Worm (Caenorhabditis elegans) whole organism, L3 larva: ENCODE measurements around the gene rips-1.

Experiments
- R02D3.7 ChIP-seq: fragments of 150-350 bp; optimal IDR thresholded peaks from 2 replicates; lab custom pipeline; 2014; ENCODE audit warnings: missing biosample characterization, missing genetic modification characterization
- ZK546.5 ChIP-seq: sonication (generic microtip); optimal IDR thresholded peaks from 2 replicates; lab custom pipeline; 2017; ENCODE audit warnings: missing biosample characterization, missing genetic modification characterization
- aly-2 ChIP-seq: fragments of 150-350 bp; optimal IDR thresholded peaks from 2 replicates; lab custom pipeline; 2014; ENCODE audit warnings: missing biosample characterization, missing genetic modification characterization
- ceh-16 ChIP-seq: sonication (generic microtip); optimal IDR thresholded peaks from 2 replicates; lab custom pipeline; 2017; ENCODE audit warnings: missing biosample characterization, missing genetic modification characterization
- ceh-28 ChIP-seq: fragments of 150-350 bp; optimal IDR thresholded peaks from 2 replicates; lab custom pipeline; 2014; ENCODE audit warnings: missing biosample characterization, missing genetic modification reagents, missing genetic modification characterization
- egl-27 ChIP-seq: sonication (generic microtip); optimal IDR thresholded peaks from 4 replicates; lab custom pipeline; 2017; ENCODE audit warnings: missing biosample characterization, missing genetic modification reagents, missing genetic modification characterization
- egl-5 ChIP-seq: fragments of 150-350 bp; optimal IDR thresholded peaks from 2 replicates; lab custom pipeline; 2017; ENCODE audit warnings: missing biosample characterization, missing genetic modification reagents, missing genetic modification characterization, inconsistent platforms
- elt-1 ChIP-seq: fragments of 150-350 bp; optimal IDR thresholded peaks from 2 replicates; lab custom pipeline; 2014; ENCODE audit warnings: missing biosample characterization, missing genetic modification characterization
- elt-2 ChIP-seq: sonication (generic microtip); optimal IDR thresholded peaks from 2 replicates; lab custom pipeline; 2016; ENCODE audit warnings: missing genetic modification reagents, mild to moderate bottlenecking, missing genetic modification characterization, missing compliant biosample characterization
- elt-3 ChIP-seq, 3 experiments: fragments of 150-350 bp in 1 of 3; sonication (generic microtip) in 2 of 3; optimal IDR thresholded peaks; 2 replicates in 2 of 3; 4 replicates in 1 of 3; lab custom pipeline; 2014 to 2017; ENCODE audit warnings: missing biosample characterization in 3 of 3, missing genetic modification characterization in 3 of 3
- eor-1 ChIP-seq, 2 experiments: fragments of 150-350 bp; optimal IDR thresholded peaks; 2 replicates each; lab custom pipeline; 2014 to 2018; ENCODE audit warnings: missing biosample characterization in 2 of 2, missing genetic modification characterization in 2 of 2
- hmg-11 ChIP-seq: sonication (generic microtip); optimal IDR thresholded peaks from 2 replicates; lab custom pipeline; 2016; ENCODE audit warnings: missing genetic modification characterization, missing compliant biosample characterization
- jun-1 ChIP-seq: fragments of 150-350 bp; optimal IDR thresholded peaks from 2 replicates; lab custom pipeline; 2014; ENCODE audit warnings: missing biosample characterization, missing genetic modification reagents, missing genetic modification characterization
- lin-15B ChIP-seq: fragments of 150-350 bp; optimal IDR thresholded peaks from 2 replicates; lab custom pipeline; 2014; ENCODE audit warnings: missing biosample characterization, missing genetic modification characterization
- lin-39 ChIP-seq: fragments of 150-350 bp; optimal IDR thresholded peaks from 2 replicates; lab custom pipeline; 2018; ENCODE audit warnings: missing biosample characterization, missing genetic modification reagents, missing genetic modification characterization
- lsy-12 ChIP-seq: sonication (generic microtip); optimal IDR thresholded peaks from 2 replicates; lab custom pipeline; 2016; ENCODE audit warnings: mild to moderate bottlenecking, missing genetic modification characterization, missing compliant biosample characterization
- mdl-1 ChIP-seq: fragments of 150-350 bp; optimal IDR thresholded peaks from 2 replicates; lab custom pipeline; 2014; ENCODE audit warnings: missing biosample characterization, missing genetic modification characterization
- nfya-1 ChIP-seq: sonication (generic microtip); optimal IDR thresholded peaks from 2 replicates; lab custom pipeline; 2017; ENCODE audit warnings: missing genetic modification characterization, mild to moderate bottlenecking, missing compliant biosample characterization, antibody characterized with exemption, moderate library complexity; ENCODE audit not compliant: insufficient read depth
- nhr-11 ChIP-seq: fragments of 150-350 bp; optimal IDR thresholded peaks from 2 replicates; lab custom pipeline; 2014; ENCODE audit warnings: missing biosample characterization, missing genetic modification characterization
- nhr-12 ChIP-seq: fragments of 150-350 bp; optimal IDR thresholded peaks from 2 replicates; lab custom pipeline; 2014; ENCODE audit warnings: missing biosample characterization, missing genetic modification characterization
- nhr-23 ChIP-seq: fragments of 150-350 bp; optimal IDR thresholded peaks from 2 replicates; lab custom pipeline; 2014; ENCODE audit warnings: missing biosample characterization, missing genetic modification reagents, missing genetic modification characterization
- nhr-237 ChIP-seq: fragments of 150-350 bp; optimal IDR thresholded peaks from 2 replicates; lab custom pipeline; 2014; ENCODE audit warnings: missing biosample characterization, missing genetic modification characterization
- nhr-43 ChIP-seq: sonication (generic microtip); optimal IDR thresholded peaks from 2 replicates; lab custom pipeline; 2016; ENCODE audit warnings: mild to moderate bottlenecking, missing genetic modification characterization, missing compliant biosample characterization; ENCODE audit not compliant: poor library complexity, severe bottlenecking
- nhr-67 ChIP-seq: fragments of 150-350 bp; optimal IDR thresholded peaks from 2 replicates; lab custom pipeline; 2014; ENCODE audit warnings: missing biosample characterization, missing genetic modification characterization
- nhr-76 ChIP-seq: fragments of 150-350 bp; sonication (generic microtip); optimal IDR thresholded peaks from 5 replicates; lab custom pipeline; 2014; ENCODE audit warnings: missing biosample characterization, missing genetic modification characterization
- pha-4 ChIP-seq: fragments of 150-350 bp; optimal IDR thresholded peaks from 2 replicates; lab custom pipeline; 2014; ENCODE audit warnings: missing biosample characterization, missing genetic modification reagents, missing genetic modification characterization
- pqm-1 ChIP-seq: fragments of 150-350 bp; optimal IDR thresholded peaks from 2 replicates; lab custom pipeline; 2017; ENCODE audit warnings: missing biosample characterization, missing genetic modification characterization, inconsistent platforms
- sea-2 ChIP-seq: fragments of 150-350 bp; sonication (generic microtip); optimal IDR thresholded peaks from 4 replicates; lab custom pipeline; 2014; ENCODE audit warnings: missing biosample characterization, missing genetic modification reagents, missing genetic modification characterization
- skn-1 ChIP-seq: fragments of 150-350 bp; optimal IDR thresholded peaks from 2 replicates; lab custom pipeline; 2014; ENCODE audit warnings: missing biosample characterization, missing genetic modification characterization
- snpc-4 ChIP-seq: fragments of 150-350 bp; optimal IDR thresholded peaks from 2 replicates; lab custom pipeline; 2014; ENCODE audit warnings: missing biosample characterization, missing genetic modification characterization
- tbx-2 ChIP-seq: sonication (generic microtip); optimal IDR thresholded peaks from 2 replicates; lab custom pipeline; 2016; ENCODE audit warnings: mild to moderate bottlenecking, missing genetic modification characterization, missing compliant biosample characterization
- unc-39 ChIP-seq: sonication (generic microtip); optimal IDR thresholded peaks from 4 replicates; lab custom pipeline; 2017; ENCODE audit warnings: missing biosample characterization, missing genetic modification characterization
- unc-62 ChIP-seq: fragments of 150-350 bp; sonication (generic microtip); optimal IDR thresholded peaks from 4 replicates; lab custom pipeline; 2014; ENCODE audit warnings: missing biosample characterization, missing genetic modification reagents, missing genetic modification characterization
- ztf-11 ChIP-seq: fragments of 150-350 bp; optimal IDR thresholded peaks from 2 replicates; lab custom pipeline; 2014; ENCODE audit warnings: missing biosample characterization, missing genetic modification characterization

The rips-1 gene

ce11 chrV:3805961-3806360, 34.1 kb downstream of the rips-1 start, which contains the start of gene srw-7:
srw-7 (plus strand) TSS chrV:3806261.
- no peak for TF ChIP-seq elt-3 (tag; optimal IDR thresholded peaks at IDR 0.05; lab: Kevin White, UChicago)
- no peak for TF ChIP-seq skn-1
- TF ChIP-seq mdl-1 (tag; lab: Kevin White, UChicago) = no peak
- no peak for TF ChIP-seq ceh-16 (tag; lab: Kevin White, UChicago)
- TF ChIP-seq ztf-11 (tag; lab: Kevin White, UChicago) = no peak
- TF ChIP-seq egl-27 = no peak
- no peak for TF ChIP-seq unc-39 (tag; lab: Kevin White, UChicago)
- no peak for TF ChIP-seq hmg-11 (tag; lab: Kevin White, UChicago)
- no peak for TF ChIP-seq lin-15B (tag; lab: Kevin White, UChicago)
- TF ChIP-seq nhr-76 (tag; lab: Kevin White, UChicago) = no peak
- TF ChIP-seq nhr-12 (tag; lab: Kevin White, UChicago) = no peak
- no peak for TF ChIP-seq jun-1 (tag; lab: Kevin White, UChicago)
- no peak for TF ChIP-seq ZK546.5 (tag; lab: Kevin White, UChicago)

DNA sequence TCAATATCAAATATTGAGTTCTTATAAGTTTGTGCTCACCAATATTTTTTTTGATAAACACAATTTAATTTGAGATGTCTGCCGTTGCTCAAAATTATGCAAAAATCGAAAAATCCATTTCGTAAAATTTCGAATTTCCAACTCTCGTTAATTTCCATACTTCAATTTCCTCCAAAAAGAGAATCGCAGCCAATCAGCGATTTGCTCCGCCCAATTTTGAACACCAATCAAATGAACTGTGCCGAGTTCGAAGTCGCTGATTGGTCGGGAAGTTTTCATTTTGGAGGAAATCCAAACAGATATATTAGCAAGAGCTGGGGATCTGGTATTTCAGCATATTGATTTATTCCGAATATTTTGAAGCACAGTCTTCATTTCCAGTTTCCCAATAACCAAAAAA, 36.0 kb downstream of the rips-1 start:
- peak; percentile 52 for TF ChIP-seq nfya-1 (tag; lab: Kevin White, UChicago)
- TF ChIP-seq nhr-237 (tag; lab: Kevin White, UChicago) = no peak

- TF ChIP-seq ceh-16 (tag; lab: Kevin White, UChicago) (no peak), pha-4 (tag; lab: Kevin White, UChicago) (no peak), snpc-4 (no peak), nhr-76 (tag; lab: Kevin White, UChicago) (no peak), nhr-43 (tag; lab: Kevin White, UChicago) (no peak), nhr-11 (no peak), hmg-11 (tag; lab: Kevin White, UChicago) (no peak), unc-39 (tag; lab: Kevin White, UChicago) (no peak), elt-3 (tag; optimal IDR thresholded peaks at IDR 0.05; lab: Kevin White, UChicago) (no peak), jun-1 (tag; lab: Kevin White, UChicago) (no peak), egl-5 (tag; lab: Kevin White, UChicago) (no peak), eor-1 (tag; optimal IDR thresholded peaks at IDR 0.05; lab: Kevin White, UChicago) (no peak), lin-15B (tag; lab: Kevin White, UChicago) (no peak), unc-62 (GFP tag; lab: Kevin White, UChicago) (no peak), R02D3.7 (tag; lab: Kevin White, UChicago) (no peak), ztf-11 (tag; lab: Kevin White, UChicago) (no peak), nhr-23 (tag; lab: Kevin White, UChicago) (no peak), aly-2 (tag; lab: Kevin White, UChicago) (no peak), ZK546.5 (tag; lab: Kevin White, UChicago) (no peak), lin-39 (no peak)
These were observed 36.5 kb downstream of the rips-1 start, which contains the start of gene srw-6 for ce11 chrV:3808336-3808735. srw-6 (plus strand) TSS chrV:3808636.

DNA sequence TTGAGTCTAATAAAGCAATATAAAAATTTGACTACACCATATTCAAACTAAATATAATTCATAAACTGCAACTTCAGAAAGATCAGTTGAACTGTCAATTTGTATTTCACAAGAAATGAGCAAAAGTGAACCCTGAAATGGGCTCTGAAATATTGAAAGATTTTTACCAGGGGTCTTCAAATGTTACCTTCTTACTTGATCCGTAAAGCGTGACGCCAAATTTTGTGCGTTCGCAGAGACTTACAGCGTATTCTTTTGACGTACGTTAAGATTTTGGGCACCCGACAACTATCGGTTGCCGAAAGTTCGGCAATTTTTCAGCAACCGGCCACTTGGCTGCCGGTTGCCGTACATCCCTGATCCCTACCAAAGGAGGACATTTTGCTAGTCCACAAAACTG, 38.2 kb downstream of the rips-1 start:
- no peak for TF ChIP-seq R02D3.7 (tag; lab: Kevin White, UChicago)
- TF ChIP-seq ceh-28 = no peak
- no peak for TF ChIP-seq unc-39 (tag; lab: Kevin White, UChicago)
- TF ChIP-seq nhr-76 (tag; lab: Kevin White, UChicago) = no peak
- TF ChIP-seq tbx-2 (tag; lab: Kevin White, UChicago) = no peak
- TF ChIP-seq jun-1 (tag; lab: Kevin White, UChicago) = no peak
- TF ChIP-seq nhr-67 (tag; lab: Kevin White, UChicago) = no peak
- no peak for TF ChIP-seq pqm-1 (tag; lab: Kevin White, UChicago)
- no peak for TF ChIP-seq lsy-12
- no peak for TF ChIP-seq elt-1 (tag; lab: Kevin White, UChicago)

DNA sequence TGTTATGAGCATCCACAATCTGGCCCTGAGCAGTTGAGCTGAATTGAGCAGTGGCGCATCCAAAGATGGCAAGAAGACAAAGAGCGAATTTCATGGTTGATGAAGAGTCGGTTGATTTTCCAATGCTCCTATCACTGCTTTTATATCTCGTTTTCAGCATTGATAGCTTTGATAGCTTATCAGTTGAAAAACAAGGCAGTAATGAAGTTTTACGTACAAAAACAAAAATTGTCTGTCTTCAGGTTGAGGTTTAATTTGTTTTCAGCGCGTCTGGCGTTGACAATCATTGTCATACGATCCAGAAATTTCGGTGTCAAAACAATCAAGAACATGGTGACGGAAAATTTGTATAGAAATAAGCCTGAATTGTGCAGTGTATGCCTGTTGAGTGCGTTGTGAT, 39.7 kb downstream of the rips-1 start, which contains the start of gene scl-13:
Gene scl-13 (minus strand): TSS at position 101 of the 400 bp plus-strand sequence.
- TF ChIP-seq mdl-1 (tag; lab: Kevin White, UChicago) (no peak), elt-2 (tag; lab: Kevin White, UChicago) (no peak), nhr-67 (tag; lab: Kevin White, UChicago) (no peak), ztf-11 (tag; lab: Kevin White, UChicago) (no peak), elt-1 (tag; lab: Kevin White, UChicago) (no peak), lin-39 (no peak), nhr-237 (tag; lab: Kevin White, UChicago) (no peak), sea-2 (GFP tag; lab: Kevin White, UChicago) (no peak), unc-39 (tag; lab: Kevin White, UChicago) (no peak), nhr-76 (tag; lab: Kevin White, UChicago) (no peak), jun-1 (tag; lab: Kevin White, UChicago) (no peak)
